In the genomic region with DNA sequence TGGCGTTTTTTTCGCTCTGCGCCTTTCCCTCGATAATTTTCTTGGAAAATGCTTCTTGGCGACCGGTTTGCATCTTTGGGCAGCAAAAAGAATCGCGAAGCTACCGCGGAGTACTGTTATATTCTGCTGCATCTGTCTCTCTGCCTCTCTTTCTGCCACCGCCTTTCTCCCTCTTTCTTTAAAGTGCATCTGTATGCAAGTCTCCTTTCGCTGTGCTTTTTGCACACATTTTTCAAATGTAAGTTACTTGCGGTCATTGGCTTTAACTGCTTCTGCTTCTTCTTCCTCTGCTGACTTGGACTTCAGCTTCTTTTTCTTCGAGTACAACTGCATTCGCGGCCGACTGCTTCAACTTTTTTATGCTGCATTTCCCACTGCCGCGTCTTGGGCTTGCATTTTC, we compare ENCODE assay signal across 4 fruit fly cellular contexts.
TF ChIP-seq lines count a peak whose summit lies in the region.

No protein-coding gene starts in this region.

- no peak for TF ChIP-seq CTCF in whole organism, embryonic (GFP tag; optimal IDR thresholded peaks at IDR 0.05; lab: Kevin White, UChicago)

TF ChIP-seq in whole organism, 6 proteins besides CTCF, POLR2A, EP300 and RAD21:
- TF ChIP-seq EcR (GFP tag; optimal IDR thresholded peaks at IDR 0.05; lab: Kevin White, UChicago) (peak; percentile 66 to 83), psq (optimal IDR thresholded peaks at IDR 0.05; lab: Kevin White, UChicago) (no peak), usp (GFP tag; optimal IDR thresholded peaks at IDR 0.05; lab: Kevin White, UChicago) (no peak), CG8478 (optimal IDR thresholded peaks at IDR 0.05; lab: Kevin White, UChicago) (no peak)

TF ChIP-seq in whole organism, embryonic, 481 proteins besides CTCF, POLR2A, EP300 and RAD21:
- TF ChIP-seq lola (GFP tag; optimal IDR thresholded peaks at IDR 0.05; lab: Kevin White, UChicago) (no peak), CG11560 (tag; IDR thresholded peaks at IDR 0.05; lab: Robert Waterston, UW) (0 out of 3 replicates have a peak, but pooled peaks have one; percentile 27), Abd-B (GFP tag; optimal IDR thresholded peaks at IDR 0.05; lab: Kevin White, UChicago) (no peak)

TF ChIP-seq in whole organism, prepupa, 60 proteins besides CTCF, POLR2A, EP300 and RAD21:
- peak; percentile 0 for TF ChIP-seq Lpt (GFP tag; optimal IDR thresholded peaks at IDR 0.05; lab: Kevin White, UChicago)
- TF ChIP-seq CG3032 (tag; optimal IDR thresholded peaks at IDR 0.05; lab: Kevin White, UChicago), result no peak
- TF ChIP-seq Hr39 (GFP tag; optimal IDR thresholded peaks at IDR 0.05; lab: Kevin White, UChicago), result no peak
- peak; percentile 6 for TF ChIP-seq Met (GFP tag; optimal IDR thresholded peaks at IDR 0.05; lab: Kevin White, UChicago)
- TF ChIP-seq eg (GFP tag; IDR thresholded peaks at IDR 0.05; lab: Robert Waterston, UW), result no peak
- TF ChIP-seq Blimp-1 (GFP tag; optimal IDR thresholded peaks at IDR 0.05; lab: Kevin White, UChicago), result peak; percentile 95
- TF ChIP-seq CG6854 (GFP tag; optimal IDR thresholded peaks at IDR 0.05; lab: Kevin White, UChicago), result peak; percentile 12
TF ChIP-seq in whole organism, prepupa: peak in this region for 4.

TF ChIP-seq in whole organism, wandering third instar larva, 38 proteins besides CTCF, POLR2A, EP300 and RAD21:
- TF ChIP-seq psq (GFP tag; optimal IDR thresholded peaks at IDR 0.05; lab: Kevin White, UChicago) (peak; percentile 20), Abd-B (GFP tag; optimal IDR thresholded peaks at IDR 0.05; lab: Kevin White, UChicago) (no peak)
